Worm (Caenorhabditis elegans): ENCODE measurements around the gene fipr-15.

ce11 chrIV:10880264-10880663 is at the start of gene fipr-15:
- TF ChIP-seq snpc-4 (tag; optimal IDR thresholded peaks at IDR 0.05) (no peak), nhr-23 (tag; optimal IDR thresholded peaks at IDR 0.05) (no peak), ama-1 (optimal IDR thresholded peaks at IDR 0.05) (no peak), nhr-11 (tag; optimal IDR thresholded peaks at IDR 0.05) (no peak), hmg-11 (tag; optimal IDR thresholded peaks at IDR 0.05) (no peak), elt-2 (tag; optimal IDR thresholded peaks at IDR 0.05) (no peak), nhr-25 (tag; optimal IDR thresholded peaks at IDR 0.05) (no peak), tbx-2 (tag; optimal IDR thresholded peaks at IDR 0.05) (no peak), ZK546.5 (tag; optimal IDR thresholded peaks at IDR 0.05) (no peak), daf-12 (tag; optimal IDR thresholded peaks at IDR 0.05) (no peak)

Data from whole organism, L3 larva.